Fruit fly (Drosophila melanogaster) whole organism, prepupa: ENCODE results near the gene CG3868.

Source experiments
- Blimp-1 ChIP-seq: fragments of 200-800 bp; sonication (Bioruptor generic); optimal IDR thresholded peaks from 3 replicates; lab custom pipeline; 2017; ENCODE audit warnings: missing biosample characterization, missing genetic modification characterization, mild to moderate bottlenecking, moderate library complexity, missing genetic modification reagents
- CG10631 ChIP-seq: fragments of 200-800 bp; sonication (Bioruptor generic); optimal IDR thresholded peaks from 2 replicates; lab custom pipeline; 2016; ENCODE audit warnings: missing biosample characterization, missing genetic modification characterization
- CG10669 ChIP-seq: fragments of 200-800 bp; sonication (Bioruptor generic); optimal IDR thresholded peaks from 3 replicates; lab custom pipeline; 2018; ENCODE audit warnings: missing biosample characterization, mild to moderate bottlenecking, missing genetic modification characterization, moderate library complexity
- CG11762 ChIP-seq: fragments of 200-800 bp; sonication (Bioruptor generic); optimal IDR thresholded peaks from 3 replicates; lab custom pipeline; 2016; ENCODE audit warnings: missing biosample characterization, missing genetic modification characterization; ENCODE audit not compliant: insufficient read depth
- CG11902 ChIP-seq: fragments of 200-800 bp; sonication (Bioruptor generic); optimal IDR thresholded peaks from 3 replicates; lab custom pipeline; 2016; ENCODE audit warnings: missing biosample characterization, missing genetic modification characterization
- CG15336 ChIP-seq: fragments of 200-800 bp; sonication (Bioruptor generic); IDR thresholded peaks from 2 replicates; pipeline ENCODE4 v1.3.6; 2022; ENCODE audit warnings: missing biosample characterization, missing genetic modification characterization
- CG3032 ChIP-seq: fragments of 200-800 bp; optimal IDR thresholded peaks from 2 replicates; lab custom pipeline; 2019; ENCODE audit warnings: missing biosample characterization, mild to moderate bottlenecking, missing genetic modification characterization, moderate library complexity
- CG31627 ChIP-seq: fragments of 200-800 bp; sonication (Bioruptor generic); optimal IDR thresholded peaks from 3 replicates; lab custom pipeline; 2016; ENCODE audit warnings: missing biosample characterization, missing genetic modification characterization
- CG32006 ChIP-seq: fragments of 200-800 bp; sonication (Bioruptor generic); optimal IDR thresholded peaks from 3 replicates; lab custom pipeline; 2017; ENCODE audit warnings: missing biosample characterization, mild to moderate bottlenecking, missing genetic modification characterization
- CG34406 ChIP-seq: fragments of 200-800 bp; sonication (Bioruptor generic); optimal IDR thresholded peaks from 3 replicates; lab custom pipeline; 2016; ENCODE audit warnings: missing biosample characterization, missing genetic modification characterization
- CG4318 ChIP-seq: fragments of 200-800 bp; sonication (Bioruptor generic); optimal IDR thresholded peaks from 3 replicates; lab custom pipeline; 2017; ENCODE audit warnings: missing biosample characterization, mild to moderate bottlenecking, missing genetic modification characterization
- CG6163 ChIP-seq: fragments of 200-800 bp; sonication (Bioruptor generic); IDR thresholded peaks from 3 replicates; pipeline ENCODE4 v1.3.6; 2022; ENCODE audit warnings: missing biosample characterization, missing genetic modification characterization
- CG6276 ChIP-seq: fragments of 200-800 bp; sonication (Bioruptor generic); optimal IDR thresholded peaks from 2 replicates; lab custom pipeline; 2017; ENCODE audit warnings: missing biosample characterization, mild to moderate bottlenecking, missing genetic modification characterization
- CG6792 ChIP-seq: fragments of 200-800 bp; sonication (Bioruptor generic); optimal IDR thresholded peaks from 3 replicates; lab custom pipeline; 2016; ENCODE audit warnings: missing biosample characterization, missing genetic modification characterization
- CG6808 ChIP-seq: fragments of 200-800 bp; sonication (Bioruptor generic); optimal IDR thresholded peaks from 3 replicates; lab custom pipeline; 2017; ENCODE audit warnings: missing biosample characterization, missing genetic modification characterization, mild to moderate bottlenecking, moderate library complexity, missing genetic modification reagents
- CG6854 ChIP-seq: fragments of 200-800 bp; sonication (Bioruptor generic); optimal IDR thresholded peaks from 2 replicates; lab custom pipeline; 2017; ENCODE audit warnings: missing biosample characterization, mild to moderate bottlenecking, missing genetic modification characterization
- CG7368 ChIP-seq: fragments of 200-800 bp; sonication (Bioruptor generic); optimal IDR thresholded peaks from 3 replicates; lab custom pipeline; 2016; ENCODE audit warnings: missing biosample characterization, missing genetic modification characterization
- CG8119 ChIP-seq: fragments of 200-800 bp; sonication (Bioruptor generic); IDR thresholded peaks from 3 replicates; pipeline ENCODE4 v1.3.6; 2022; ENCODE audit warnings: missing biosample characterization, missing genetic modification characterization
- CG8319 ChIP-seq: fragments of 200-800 bp; sonication (Bioruptor generic); optimal IDR thresholded peaks from 3 replicates; lab custom pipeline; 2016; ENCODE audit warnings: missing biosample characterization, missing genetic modification characterization
- CG8632 ChIP-seq: fragments of 200-800 bp; sonication (Bioruptor generic); optimal IDR thresholded peaks from 3 replicates; lab custom pipeline; 2016; ENCODE audit warnings: missing biosample characterization, missing genetic modification characterization
- CG9139 ChIP-seq: fragments of 200-800 bp; sonication (Bioruptor generic); optimal IDR thresholded peaks from 3 replicates; lab custom pipeline; 2017; ENCODE audit warnings: missing biosample characterization, mild to moderate bottlenecking, missing genetic modification characterization
- Eip75B ChIP-seq: fragments of 200-800 bp; sonication (Bioruptor generic); optimal IDR thresholded peaks from 3 replicates; lab custom pipeline; 2016; ENCODE audit warnings: missing biosample characterization, missing genetic modification characterization
- Eip78C ChIP-seq: fragments of 200-800 bp; sonication (Bioruptor generic); peaks from one replicate; lab custom pipeline; 2016; ENCODE audit warnings: missing biosample characterization, missing genetic modification characterization
- Eip93F ChIP-seq: fragments of 200-800 bp; sonication (Bioruptor generic); optimal IDR thresholded peaks from 2 replicates; lab custom pipeline; 2016; ENCODE audit warnings: missing biosample characterization, mild to moderate bottlenecking, missing genetic modification characterization
- Ets21C ChIP-seq: fragments of 200-800 bp; sonication (Bioruptor generic); optimal IDR thresholded peaks from 3 replicates; lab custom pipeline; 2016; ENCODE audit warnings: missing biosample characterization, missing genetic modification characterization
- Ets96B ChIP-seq: fragments of 200-800 bp; optimal IDR thresholded peaks from 2 replicates; lab custom pipeline; 2019; ENCODE audit warnings: missing biosample characterization, mild to moderate bottlenecking, missing genetic modification characterization, moderate library complexity
- Gug ChIP-seq: fragments of 200-800 bp; sonication (Bioruptor generic); IDR thresholded peaks from 2 replicates; pipeline ENCODE4 v1.3.6; 2022; ENCODE audit warnings: missing biosample characterization, missing genetic modification characterization
- Hr38 ChIP-seq: sonication (Bioruptor generic); optimal IDR thresholded peaks from 2 replicates; lab custom pipeline; 2016; ENCODE audit warnings: missing biosample characterization, missing genetic modification characterization
- Hr39 ChIP-seq: fragments of 200-800 bp; sonication (Bioruptor generic); optimal IDR thresholded peaks from 2 replicates; lab custom pipeline; 2016; ENCODE audit warnings: missing biosample characterization, missing genetic modification characterization
- Hr4 ChIP-seq: fragments of 200-800 bp; sonication (Bioruptor generic); optimal IDR thresholded peaks from 3 replicates; lab custom pipeline; 2016; ENCODE audit warnings: missing biosample characterization, missing genetic modification characterization
- Lpt ChIP-seq: fragments of 200-800 bp; sonication (Bioruptor generic); optimal IDR thresholded peaks from 3 replicates; lab custom pipeline; 2016; ENCODE audit warnings: missing biosample characterization, missing genetic modification characterization
- Met ChIP-seq: fragments of 200-800 bp; sonication (Bioruptor generic); optimal IDR thresholded peaks from 3 replicates; lab custom pipeline; 2016; ENCODE audit warnings: missing biosample characterization, missing genetic modification characterization
- OdsH ChIP-seq: fragments of 200-800 bp; sonication (Bioruptor generic); optimal IDR thresholded peaks from 3 replicates; lab custom pipeline; 2016; ENCODE audit warnings: missing biosample characterization, missing genetic modification characterization
- acj6 ChIP-seq: fragments of 200-800 bp; sonication (Bioruptor generic); optimal IDR thresholded peaks from 3 replicates; lab custom pipeline; 2016; ENCODE audit warnings: missing biosample characterization, missing genetic modification characterization
- dsx ChIP-seq: fragments of 200-800 bp; optimal IDR thresholded peaks from 3 replicates; lab custom pipeline; 2019; ENCODE audit warnings: missing biosample characterization, mild to moderate bottlenecking, missing genetic modification characterization, moderate library complexity; ENCODE audit not compliant: poor library complexity, severe bottlenecking
- eg ChIP-seq: fragments of 200-800 bp; sonication (Bioruptor generic); IDR thresholded peaks from 3 replicates; pipeline ENCODE4 v1.3.6; 2022; ENCODE audit warnings: missing biosample characterization, missing genetic modification characterization
- esn ChIP-seq: fragments of 200-800 bp; sonication (Bioruptor generic); optimal IDR thresholded peaks from 2 replicates; lab custom pipeline; 2016; ENCODE audit warnings: missing biosample characterization, mild to moderate bottlenecking, missing genetic modification characterization, moderate library complexity
- fd59A ChIP-seq: fragments of 200-800 bp; sonication (Bioruptor generic); optimal IDR thresholded peaks from 2 replicates; lab custom pipeline; 2017; ENCODE audit warnings: missing biosample characterization, mild to moderate bottlenecking, missing genetic modification characterization, missing genetic modification reagents
- fkh ChIP-seq: fragments of 200-800 bp; sonication (Bioruptor generic); optimal IDR thresholded peaks from 3 replicates; lab custom pipeline; 2017; ENCODE audit warnings: missing biosample characterization, mild to moderate bottlenecking, missing genetic modification characterization, moderate library complexity
- net ChIP-seq: fragments of 200-800 bp; sonication (Bioruptor generic); optimal IDR thresholded peaks from 3 replicates; lab custom pipeline; 2016; ENCODE audit warnings: missing biosample characterization, missing genetic modification characterization
- pdm3 ChIP-seq: fragments of 200-800 bp; sonication (Bioruptor generic); optimal IDR thresholded peaks from 3 replicates; lab custom pipeline; 2016; ENCODE audit warnings: missing biosample characterization, missing genetic modification characterization
- salr ChIP-seq, 2 experiments: fragments of 200-800 bp; sonication (Bioruptor generic); optimal IDR thresholded peaks; 3 replicates each; lab custom pipeline; 2016 to 2018; ENCODE audit warnings: missing biosample characterization in 2 of 2, missing genetic modification characterization in 2 of 2, mild to moderate bottlenecking in 1 of 2
- spab ChIP-seq: fragments of 200-800 bp; sonication (Bioruptor generic); optimal IDR thresholded peaks from 2 replicates; lab custom pipeline; 2017; ENCODE audit warnings: missing biosample characterization, mild to moderate bottlenecking, missing genetic modification characterization, missing genetic modification reagents
- ss ChIP-seq, 2 experiments: fragments of 200-800 bp; sonication (Bioruptor generic); optimal IDR thresholded peaks; 2 replicates in 1 of 2; 3 replicates in 1 of 2; lab custom pipeline; 2017 to 2018; ENCODE audit warnings: mild to moderate bottlenecking in 2 of 2, missing biosample characterization in 2 of 2, missing genetic modification characterization in 2 of 2, moderate library complexity in 1 of 2
- svp ChIP-seq: fragments of 200-800 bp; sonication (Bioruptor generic); peaks from one replicate; lab custom pipeline; 2016; ENCODE audit warnings: missing biosample characterization, missing genetic modification characterization
- vri ChIP-seq: fragments of 200-800 bp; sonication (Bioruptor generic); optimal IDR thresholded peaks from 3 replicates; lab custom pipeline; 2016; ENCODE audit warnings: missing biosample characterization, mild to moderate bottlenecking, missing genetic modification characterization

Gene CG3868

dm6 chr3L:14399873-14400272 is 2.7 kb downstream of the CG3868 start:
- TF ChIP-seq net (GFP tag; lab: Kevin White, UChicago): no peak
- TF ChIP-seq CG15336 (GFP tag; lab: Robert Waterston, UW): no peak
- no peak for TF ChIP-seq spab (GFP tag; lab: Kevin White, UChicago)
- no peak for TF ChIP-seq Gug (GFP tag; lab: Robert Waterston, UW)
- no peak for TF ChIP-seq fkh (GFP tag; lab: Kevin White, UChicago)
- no peak for TF ChIP-seq CG32006 (GFP tag; lab: Kevin White, UChicago)
- no peak for TF ChIP-seq pdm3
- no peak for TF ChIP-seq CG3032 (tag; lab: Kevin White, UChicago)
- TF ChIP-seq CG10631: no peak
- TF ChIP-seq acj6 (GFP tag; lab: Kevin White, UChicago): no peak
- TF ChIP-seq CG7368: no peak
- no peak for TF ChIP-seq CG34406 (GFP tag; lab: Kevin White, UChicago)
- no peak for TF ChIP-seq CG6792 (GFP tag; lab: Kevin White, UChicago)
- TF ChIP-seq CG6808 (GFP tag; lab: Kevin White, UChicago): no peak
- no peak for TF ChIP-seq CG11762 (GFP tag; lab: Kevin White, UChicago)
- no peak for TF ChIP-seq CG6276 (GFP tag; lab: Kevin White, UChicago)
- TF ChIP-seq vri (GFP tag; lab: Kevin White, UChicago): no peak
- no peak for TF ChIP-seq Eip78C (GFP tag; lab: Kevin White, UChicago)

- 0 out of 2 replicates have a peak, but pooled peaks have one; percentile 32 for TF ChIP-seq CG15336 (GFP tag; lab: Robert Waterston, UW)
- TF ChIP-seq esn: no peak
- no peak for TF ChIP-seq Hr39 (GFP tag; lab: Kevin White, UChicago)
- TF ChIP-seq CG3032 (tag; lab: Kevin White, UChicago): peak; percentile 14
- TF ChIP-seq net (GFP tag; lab: Kevin White, UChicago): no peak
- no peak for TF ChIP-seq vri (GFP tag; lab: Kevin White, UChicago)
- TF ChIP-seq CG9139: no peak
- TF ChIP-seq Blimp-1 (GFP tag; lab: Kevin White, UChicago): no peak
- no peak for TF ChIP-seq CG6854 (GFP tag; lab: Kevin White, UChicago)
- no peak for TF ChIP-seq CG8319 (GFP tag; lab: Kevin White, UChicago)
- TF ChIP-seq Eip75B (GFP tag; lab: Kevin White, UChicago): no peak
- TF ChIP-seq CG7368: no peak
- TF ChIP-seq CG10669: peak; percentile 43
- TF ChIP-seq CG32006 (GFP tag; lab: Kevin White, UChicago): peak; percentile 50
- TF ChIP-seq OdsH (GFP tag; lab: Kevin White, UChicago): peak; percentile 1
- no peak for TF ChIP-seq spab (GFP tag; lab: Kevin White, UChicago)
- 0 out of 3 replicates have a peak, but pooled peaks have one; percentile 19 for TF ChIP-seq eg (GFP tag; lab: Robert Waterston, UW)
- no peak for TF ChIP-seq Hr4 (GFP tag; lab: Kevin White, UChicago)
- peak; percentile 12 for TF ChIP-seq Ets96B (tag; lab: Kevin White, UChicago)
- TF ChIP-seq CG4318 (GFP tag; lab: Kevin White, UChicago): no peak
- TF ChIP-seq Gug (GFP tag; lab: Robert Waterston, UW): no peak
- TF ChIP-seq fd59A (GFP tag; lab: Kevin White, UChicago): no peak
- TF ChIP-seq Hr38: no peak
- TF ChIP-seq Lpt: peak; percentile 10
- TF ChIP-seq ss (GFP tag; optimal IDR thresholded peaks at IDR 0.05; lab: Kevin White, UChicago): peak in 1 of 2 experiments; percentile 43
- no peak for TF ChIP-seq Ets21C (GFP tag; lab: Kevin White, UChicago)
- no peak for TF ChIP-seq CG6792 (GFP tag; lab: Kevin White, UChicago)
- TF ChIP-seq CG10631: peak; percentile 20
- TF ChIP-seq CG6276 (GFP tag; lab: Kevin White, UChicago): no peak
- no peak for TF ChIP-seq CG6163 (GFP tag; lab: Robert Waterston, UW)
- no peak for TF ChIP-seq CG11902 (GFP tag; lab: Kevin White, UChicago)
- no peak for TF ChIP-seq CG31627
- peak; percentile 44 for TF ChIP-seq svp (GFP tag; lab: Kevin White, UChicago)
- no peak for TF ChIP-seq pdm3
- no peak for TF ChIP-seq Eip93F (GFP tag; lab: Kevin White, UChicago)
- TF ChIP-seq CG8632: no peak
- TF ChIP-seq CG8119: 0 out of 3 replicates have a peak, but pooled peaks have one; percentile 13
- no peak for TF ChIP-seq acj6 (GFP tag; lab: Kevin White, UChicago)
- TF ChIP-seq Met (GFP tag; lab: Kevin White, UChicago): no peak
- no peak for TF ChIP-seq CG11762 (GFP tag; lab: Kevin White, UChicago)
- TF ChIP-seq salr (GFP tag; optimal IDR thresholded peaks at IDR 0.05; lab: Kevin White, UChicago): peak in 1 of 2 experiments; percentile 14
- TF ChIP-seq dsx (GFP tag; lab: Kevin White, UChicago): peak; percentile 16
Observed at dm6 chr3L:14397020-14397602, 5.4 kb downstream of the CG3868 start.
